Fruit fly (Drosophila melanogaster) whole organism, pupa: ENCODE measurements around the gene Rap1.
A peak's percentile ranks its signal among the peaks of the same experiment; 100 is the strongest.

Experiments used
- CG10348 ChIP-seq: fragments of 200-800 bp; sonication (Bioruptor generic); IDR thresholded peaks from 2 replicates; pipeline ENCODE4 v1.3.6; 2022; ENCODE audit warnings: missing biosample characterization, missing genetic modification characterization
- CG12605 ChIP-seq: fragments of 200-800 bp; sonication (Bioruptor generic); IDR thresholded peaks from 2 replicates; pipeline ENCODE4 v1.3.6; 2022; ENCODE audit warnings: missing biosample characterization, missing genetic modification characterization
- CG13204 ChIP-seq: fragments of 200-800 bp; sonication (Bioruptor generic); optimal IDR thresholded peaks from 2 replicates; lab custom pipeline; 2018; ENCODE audit warnings: missing biosample characterization, mild to moderate bottlenecking, missing genetic modification characterization, moderate library complexity
- CG14655 ChIP-seq: fragments of 200-800 bp; sonication (Bioruptor generic); optimal IDR thresholded peaks from 3 replicates; lab custom pipeline; 2017; ENCODE audit warnings: mild to moderate bottlenecking, missing biosample characterization, missing genetic modification reagents, missing genetic modification characterization
- CG15710 ChIP-seq: fragments of 200-800 bp; sonication (Bioruptor generic); optimal IDR thresholded peaks from 2 replicates; lab custom pipeline; 2018; ENCODE audit warnings: missing biosample characterization, mild to moderate bottlenecking, missing genetic modification characterization, moderate library complexity
- CG17806 ChIP-seq: fragments of 200-800 bp; sonication (Bioruptor generic); optimal IDR thresholded peaks from 2 replicates; lab custom pipeline; 2018; ENCODE audit warnings: missing biosample characterization, mild to moderate bottlenecking, missing genetic modification characterization, moderate library complexity
- CG32121 ChIP-seq: fragments of 200-800 bp; sonication (Bioruptor generic); IDR thresholded peaks from 2 replicates; pipeline ENCODE4 v1.3.6; 2022; ENCODE audit warnings: missing biosample characterization, missing genetic modification characterization
- CG34367 ChIP-seq: fragments of 200-800 bp; sonication (Bioruptor generic); optimal IDR thresholded peaks from 2 replicates; lab custom pipeline; 2018; ENCODE audit warnings: missing biosample characterization, mild to moderate bottlenecking, missing genetic modification characterization
- CG4496 ChIP-seq: fragments of 200-800 bp; sonication (Bioruptor generic); IDR thresholded peaks from 3 replicates; pipeline ENCODE4 v1.3.6; 2022; ENCODE audit warnings: missing biosample characterization, missing genetic modification characterization
- CG8159 ChIP-seq: fragments of 200-800 bp; sonication (Bioruptor generic); optimal IDR thresholded peaks from 3 replicates; lab custom pipeline; 2018; ENCODE audit warnings: missing biosample characterization, mild to moderate bottlenecking, missing genetic modification characterization, moderate library complexity
- CG8301 ChIP-seq: fragments of 200-800 bp; sonication (Bioruptor generic); optimal IDR thresholded peaks from 2 replicates; lab custom pipeline; 2018; ENCODE audit warnings: missing biosample characterization, mild to moderate bottlenecking, missing genetic modification characterization
- CG9948 ChIP-seq: fragments of 200-800 bp; sonication (Bioruptor generic); optimal IDR thresholded peaks from 2 replicates; lab custom pipeline; 2018; ENCODE audit warnings: missing biosample characterization, mild to moderate bottlenecking, missing genetic modification characterization, moderate library complexity
- D1 ChIP-seq: fragments of 200-800 bp; sonication (Bioruptor generic); optimal IDR thresholded peaks from 2 replicates; lab custom pipeline; 2018; ENCODE audit warnings: missing biosample characterization, mild to moderate bottlenecking, missing genetic modification characterization, moderate library complexity
- EcR ChIP-seq: fragments of 200-800 bp; sonication (Bioruptor generic); optimal IDR thresholded peaks from 3 replicates; lab custom pipeline; 2019; ENCODE audit warnings: missing biosample characterization, missing genetic modification characterization, mild to moderate bottlenecking, moderate library complexity, missing genetic modification reagents
- Ets98B ChIP-seq: fragments of 200-800 bp; sonication (Bioruptor generic); IDR thresholded peaks from 2 replicates; pipeline ENCODE4 v1.3.6; 2022; ENCODE audit warnings: missing biosample characterization, missing genetic modification characterization
- Pif1A ChIP-seq: fragments of 200-800 bp; sonication (Bioruptor generic); optimal IDR thresholded peaks from 3 replicates; lab custom pipeline; 2016; ENCODE audit warnings: missing biosample characterization, missing genetic modification characterization
- Pif1B ChIP-seq: fragments of 200-800 bp; sonication (Bioruptor generic); optimal IDR thresholded peaks from 3 replicates; lab custom pipeline; 2016; ENCODE audit warnings: missing biosample characterization, missing genetic modification characterization
- Snoo ChIP-seq: fragments of 200-800 bp; sonication (Bioruptor generic); optimal IDR thresholded peaks from 3 replicates; lab custom pipeline; 2017; ENCODE audit warnings: missing biosample characterization, mild to moderate bottlenecking, missing genetic modification characterization, inconsistent platforms
- fd96Ca ChIP-seq: fragments of 200-800 bp; sonication (Bioruptor generic); IDR thresholded peaks from 3 replicates; pipeline ENCODE4 v1.3.6; 2022; ENCODE audit warnings: missing biosample characterization, missing genetic modification characterization
- gl ChIP-seq: fragments of 200-800 bp; sonication (Bioruptor generic); optimal IDR thresholded peaks from 2 replicates; lab custom pipeline; 2018; ENCODE audit warnings: missing biosample characterization, mild to moderate bottlenecking, missing genetic modification characterization
- rn ChIP-seq: fragments of 200-800 bp; sonication (Bioruptor generic); IDR thresholded peaks from 2 replicates; pipeline ENCODE4 v1.3.6; 2022; ENCODE audit warnings: missing biosample characterization, missing genetic modification characterization

Rap1 gene

DNA sequence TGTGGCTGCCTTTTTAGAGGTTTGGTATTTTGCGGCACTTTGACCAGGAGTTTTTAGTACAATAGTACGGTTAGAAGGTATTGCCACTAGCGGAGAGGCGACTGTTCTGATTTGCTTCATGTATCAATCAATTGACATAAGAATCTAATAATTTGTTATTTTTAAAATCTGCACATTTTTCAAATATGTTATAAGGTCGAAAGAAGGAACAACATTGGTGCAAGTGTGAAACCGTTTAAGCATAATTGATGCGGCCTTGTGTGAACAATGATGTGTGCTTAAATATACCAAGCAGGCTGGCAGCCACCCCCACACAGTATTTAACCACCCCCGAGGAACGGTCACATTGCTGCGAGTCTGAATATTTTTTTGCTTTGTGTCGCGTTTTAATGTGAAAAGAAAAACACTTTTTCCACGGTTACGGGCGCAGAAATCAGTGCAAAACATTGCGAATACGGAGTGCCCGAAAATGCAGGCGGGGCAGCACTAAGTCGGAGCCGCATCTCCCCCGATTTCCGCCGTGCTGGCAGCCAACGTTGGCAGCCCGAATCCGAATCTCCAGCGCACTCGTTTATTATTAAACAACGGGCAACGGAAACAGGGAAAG lies 3.2 kb upstream of the Rap1 start, which contains the start of the genes HBS1 and CG12025:
HBS1 (minus strand) TSS at position 120 of the 607 bp plus-strand sequence.
CG12025 (plus strand) TSS at position 310 of the 607 bp plus-strand sequence.
- peak; percentile 56 for TF ChIP-seq CG8159 (tag; lab: Kevin White, UChicago)
- peak; percentile 68; the same call in 2 of the 3 replicates for TF ChIP-seq fd96Ca (GFP tag; lab: Robert Waterston, UW)
- peak; percentile 57; the same call in 1 of the 3 replicates for TF ChIP-seq CG4496 (GFP tag; lab: Robert Waterston, UW)
- TF ChIP-seq CG12605 (GFP tag; lab: Robert Waterston, UW) = no peak
- TF ChIP-seq CG17806 (tag; lab: Kevin White, UChicago) = peak; percentile 44
- TF ChIP-seq CG8301 (tag; lab: Kevin White, UChicago) = peak; percentile 42
- TF ChIP-seq Ets98B (GFP tag; lab: Robert Waterston, UW) = peak; percentile 31; the same call in 1 of the 2 replicates
- TF ChIP-seq CG34367 (tag; lab: Kevin White, UChicago) = peak; percentile 14
- TF ChIP-seq Snoo (tag; lab: Kevin White, UChicago) = peak; percentile 2
- no peak for TF ChIP-seq gl (tag; lab: Kevin White, UChicago)
- TF ChIP-seq CG9948 (tag; lab: Kevin White, UChicago) = peak; percentile 35
- TF ChIP-seq CG15710 (tag; lab: Kevin White, UChicago) = peak; percentile 54
- TF ChIP-seq CG14655 (GFP tag; lab: Kevin White, UChicago) = no peak

DNA sequence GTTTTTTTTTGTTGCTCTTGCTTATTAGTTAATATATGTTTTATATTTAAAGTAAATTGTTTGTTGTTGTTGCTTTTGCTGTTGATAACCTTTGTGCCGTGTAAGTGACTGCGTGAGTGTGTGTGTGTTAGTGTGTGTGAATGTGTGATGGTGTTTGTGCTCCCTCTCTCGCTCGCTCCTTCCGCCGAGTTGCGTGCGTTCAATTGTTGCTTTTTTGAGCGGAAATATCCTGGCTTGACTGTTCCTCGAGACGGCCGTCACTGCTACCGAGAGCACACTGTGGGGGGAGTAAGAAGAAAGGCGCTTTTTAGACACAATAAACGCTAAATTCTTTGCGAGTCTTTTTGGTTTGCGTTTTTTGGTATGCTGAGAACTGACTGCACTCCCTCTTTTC lies 642 bp downstream of the Rap1 start:
- TF ChIP-seq gl (tag; lab: Kevin White, UChicago) (no peak), EcR (GFP tag; lab: Kevin White, UChicago) (peak; percentile 54), CG12605 (GFP tag; lab: Robert Waterston, UW) (peak; percentile 32), CG17806 (tag; lab: Kevin White, UChicago) (no peak), CG14655 (GFP tag; lab: Kevin White, UChicago) (peak; percentile 2)
- TF ChIP-seq, all 21 proteins: peak for 3

DNA sequence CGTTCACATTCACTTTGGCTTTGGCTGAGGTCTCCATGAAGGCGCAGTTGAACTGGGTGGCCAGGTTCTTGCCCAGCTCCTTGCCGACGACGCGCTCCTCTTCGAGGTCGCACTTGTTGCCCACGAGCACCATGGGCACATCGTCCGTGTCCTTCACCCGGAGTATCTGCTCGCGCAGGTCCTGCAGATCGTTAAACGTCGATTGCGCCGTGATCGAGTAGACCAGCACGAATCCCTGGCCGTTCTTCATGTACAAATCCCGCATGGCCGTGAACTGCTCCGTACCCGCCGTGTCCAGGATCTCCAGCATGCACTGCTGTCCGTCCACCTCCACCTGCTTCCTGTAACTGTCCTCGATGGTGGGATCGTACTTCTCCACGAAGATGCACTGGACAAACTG lies 1.3 kb downstream of the Rap1 start:
- TF ChIP-seq EcR (GFP tag; lab: Kevin White, UChicago) = no peak
- TF ChIP-seq CG9948 (tag; lab: Kevin White, UChicago) = no peak
- TF ChIP-seq CG12605 (GFP tag; lab: Robert Waterston, UW) = no peak
- TF ChIP-seq CG32121 (GFP tag; lab: Robert Waterston, UW) = no peak
- no peak for TF ChIP-seq CG10348 (GFP tag; lab: Robert Waterston, UW)
- no peak for TF ChIP-seq CG17806 (tag; lab: Kevin White, UChicago)
- no peak for TF ChIP-seq CG34367 (tag; lab: Kevin White, UChicago)
- TF ChIP-seq, all 21 proteins: peak for 0

dm6 chr3L:1859563-1859962 lies 2.5 kb downstream of the Rap1 start:
- TF ChIP-seq Pif1B (peak; percentile 39), CG17806 (tag; lab: Kevin White, UChicago) (peak; percentile 23), CG9948 (tag; lab: Kevin White, UChicago) (no peak), Pif1A (GFP tag; lab: Kevin White, UChicago) (peak; percentile 51), CG8159 (tag; lab: Kevin White, UChicago) (no peak), rn (GFP tag; lab: Robert Waterston, UW) (no peak), gl (tag; lab: Kevin White, UChicago) (peak; percentile 36), fd96Ca (GFP tag; lab: Robert Waterston, UW) (no peak; the same call in 2 of the 3 replicates), CG13204 (GFP tag; lab: Kevin White, UChicago) (no peak), D1 (no peak), CG14655 (GFP tag; lab: Kevin White, UChicago) (no peak), Snoo (tag; lab: Kevin White, UChicago) (peak; percentile 62), Ets98B (GFP tag; lab: Robert Waterston, UW) (no peak), CG4496 (GFP tag; lab: Robert Waterston, UW) (peak; percentile 11; the same call in 1 of the 3 replicates), CG15710 (tag; lab: Kevin White, UChicago) (no peak), CG8301 (tag; lab: Kevin White, UChicago) (no peak), CG34367 (tag; lab: Kevin White, UChicago) (no peak), CG10348 (GFP tag; lab: Robert Waterston, UW) (no peak), CG12605 (GFP tag; lab: Robert Waterston, UW) (peak; percentile 20; the same call in 1 of the 2 replicates), CG32121 (GFP tag; lab: Robert Waterston, UW) (no peak), EcR (GFP tag; lab: Kevin White, UChicago) (no peak)

DNA sequence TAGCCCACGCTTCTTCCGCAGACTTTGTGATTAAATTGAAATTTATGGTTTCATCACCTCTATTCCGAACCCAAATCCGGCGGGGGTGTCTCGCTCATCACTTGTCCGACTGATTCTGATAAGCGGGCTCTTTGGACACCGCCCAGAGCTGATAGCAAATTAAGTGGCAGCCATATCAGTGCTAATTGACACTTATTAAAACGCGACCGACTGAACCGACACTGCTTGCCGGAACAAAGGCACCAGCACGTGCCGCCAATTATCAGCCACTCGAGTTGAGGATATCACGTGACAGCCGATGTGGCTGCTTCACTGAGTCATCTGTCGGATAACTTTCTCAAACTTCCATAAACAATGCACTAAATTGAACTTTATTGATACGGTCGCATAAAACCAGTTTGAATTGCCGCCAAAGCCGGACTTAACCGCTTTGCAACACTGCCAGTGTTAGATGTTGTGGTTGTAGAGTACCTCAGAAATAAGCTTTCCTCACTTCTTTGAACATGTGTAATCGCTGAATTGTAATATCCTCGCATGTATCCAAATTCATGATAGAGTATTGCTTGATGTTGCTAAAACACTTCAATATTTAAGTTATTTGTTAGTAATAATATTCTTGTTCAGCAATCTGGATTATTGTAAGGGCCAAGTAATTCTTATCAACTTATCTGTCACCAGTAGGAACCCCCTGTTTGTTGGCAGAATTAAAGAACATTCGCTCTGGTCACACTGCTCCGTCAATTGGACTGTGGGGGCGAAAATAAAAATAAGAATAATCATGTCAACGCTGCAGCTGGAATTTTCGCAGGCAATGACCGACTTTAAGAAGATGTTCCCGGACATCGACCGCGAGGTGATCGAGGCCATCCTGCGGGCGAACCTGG lies 5.3 kb downstream of the Rap1 start, which contains the start of gene CG12024:
CG12024 (plus strand) TSS at position 699 of the 884 bp plus-strand sequence.
- TF ChIP-seq CG13204 (GFP tag; lab: Kevin White, UChicago) = no peak
- TF ChIP-seq CG14655 (GFP tag; lab: Kevin White, UChicago) = no peak
- TF ChIP-seq Pif1A (GFP tag; lab: Kevin White, UChicago) = peak; percentile 35
- TF ChIP-seq Snoo (tag; lab: Kevin White, UChicago) = peak; percentile 50
- TF ChIP-seq CG9948 (tag; lab: Kevin White, UChicago) = peak; percentile 37
- TF ChIP-seq CG8301 (tag; lab: Kevin White, UChicago) = peak; percentile 36
- no peak for TF ChIP-seq EcR (GFP tag; lab: Kevin White, UChicago)
- TF ChIP-seq CG8159 (tag; lab: Kevin White, UChicago) = peak; percentile 62
- peak; percentile 29 for TF ChIP-seq CG17806 (tag; lab: Kevin White, UChicago)
- no peak for TF ChIP-seq CG4496 (GFP tag; lab: Robert Waterston, UW)
- no peak for TF ChIP-seq CG10348 (GFP tag; lab: Robert Waterston, UW)
- peak; percentile 22 for TF ChIP-seq CG34367 (tag; lab: Kevin White, UChicago)
- TF ChIP-seq Pif1B = no peak
- TF ChIP-seq Ets98B (GFP tag; lab: Robert Waterston, UW) = peak; percentile 47; the same call in 1 of the 2 replicates
- peak; percentile 61 for TF ChIP-seq CG15710 (tag; lab: Kevin White, UChicago)
- TF ChIP-seq CG32121 (GFP tag; lab: Robert Waterston, UW) = peak; percentile 20; the same call in 1 of the 2 replicates
